Fruit fly (Drosophila melanogaster) whole organism, adult: Measurements from ENCODE around the gene CG7332.
A peak's percentile ranks its signal among the peaks of the same experiment; 100 is the strongest.

ENCODE experiments used
- CG11617 ChIP-seq: fragments of 200-800 bp; sonication (Bioruptor generic); optimal IDR thresholded peaks from 2 replicates; lab custom pipeline; 2017; ENCODE audit warnings: mild to moderate bottlenecking, missing biosample characterization, missing genetic modification reagents, missing genetic modification characterization
- CG12768 ChIP-seq: fragments of 200-800 bp; sonication (Bioruptor generic); optimal IDR thresholded peaks from 2 replicates; lab custom pipeline; 2017; ENCODE audit warnings: missing biosample characterization, missing genetic modification characterization, mild to moderate bottlenecking, moderate library complexity, missing genetic modification reagents
- CG14711 ChIP-seq: fragments of 200-800 bp; sonication (Bioruptor generic); optimal IDR thresholded peaks from 2 replicates; lab custom pipeline; 2018; ENCODE audit warnings: missing biosample characterization, mild to moderate bottlenecking, missing genetic modification characterization, moderate library complexity
- CG1620 ChIP-seq: fragments of 200-800 bp; sonication (Bioruptor generic); optimal IDR thresholded peaks from 2 replicates; lab custom pipeline; 2016; ENCODE audit warnings: missing biosample characterization, missing genetic modification characterization
- CG33017 ChIP-seq: fragments of 200-800 bp; sonication (Bioruptor generic); optimal IDR thresholded peaks from 2 replicates; lab custom pipeline; 2018; ENCODE audit warnings: missing biosample characterization, mild to moderate bottlenecking, missing genetic modification characterization, moderate library complexity
- CG5204 ChIP-seq: fragments of 200-800 bp; sonication (Bioruptor generic); optimal IDR thresholded peaks from 2 replicates; lab custom pipeline; 2016; ENCODE audit warnings: missing biosample characterization, missing genetic modification characterization
- CG7045 ChIP-seq: fragments of 200-800 bp; sonication (Bioruptor generic); optimal IDR thresholded peaks from 2 replicates; lab custom pipeline; 2017; ENCODE audit warnings: missing biosample characterization, mild to moderate bottlenecking, missing genetic modification characterization
- CG7101 ChIP-seq: fragments of 200-800 bp; sonication (Bioruptor generic); optimal IDR thresholded peaks from 2 replicates; lab custom pipeline; 2018; ENCODE audit warnings: missing biosample characterization, mild to moderate bottlenecking, missing genetic modification characterization, moderate library complexity
- Clk ChIP-seq: fragments of 200-800 bp; sonication (Bioruptor generic); optimal IDR thresholded peaks from 2 replicates; lab custom pipeline; 2017; ENCODE audit warnings: missing biosample characterization, missing genetic modification characterization
- Crg-1 ChIP-seq: fragments of 200-800 bp; sonication (Bioruptor generic); optimal IDR thresholded peaks from 2 replicates; lab custom pipeline; 2016; ENCODE audit warnings: missing biosample characterization, missing genetic modification characterization
- Hr96 ChIP-seq: fragments of 200-800 bp; sonication (Bioruptor generic); optimal IDR thresholded peaks from 2 replicates; lab custom pipeline; 2016; ENCODE audit warnings: missing biosample characterization, missing genetic modification characterization
- Mnt ChIP-seq: fragments of 200-800 bp; sonication (Bioruptor generic); optimal IDR thresholded peaks from 2 replicates; lab custom pipeline; 2016; ENCODE audit warnings: missing biosample characterization, mild to moderate bottlenecking, missing genetic modification characterization
- bab1 ChIP-seq: fragments of 200-800 bp; sonication (Bioruptor generic); optimal IDR thresholded peaks from 3 replicates; lab custom pipeline; 2019; ENCODE audit warnings: missing biosample characterization, mild to moderate bottlenecking, missing genetic modification characterization, moderate library complexity
- cic ChIP-seq: fragments of 200-800 bp; sonication (Bioruptor generic); optimal IDR thresholded peaks from 2 replicates; lab custom pipeline; 2017; ENCODE audit warnings: missing biosample characterization, mild to moderate bottlenecking, missing genetic modification characterization, moderate library complexity
- cnc ChIP-seq, 2 experiments: fragments of >200 bp; optimal IDR thresholded peaks; 2 replicates each; lab custom pipeline; 2017
- kay ChIP-seq: fragments of 200-800 bp; sonication (Bioruptor generic); peaks from one replicate; lab custom pipeline; 2016; ENCODE audit warnings: missing biosample characterization, missing genetic modification characterization, borderline replicate concordance
- ovo ChIP-seq: fragments of 200-800 bp; sonication (Bioruptor generic); optimal IDR thresholded peaks from 2 replicates; lab custom pipeline; 2016; ENCODE audit warnings: missing biosample characterization, missing genetic modification characterization
- pad ChIP-seq: fragments of 200-800 bp; sonication (Bioruptor generic); optimal IDR thresholded peaks from 3 replicates; lab custom pipeline; 2017; ENCODE audit warnings: missing biosample characterization, missing genetic modification characterization, mild to moderate bottlenecking, moderate library complexity, missing genetic modification reagents
- tj ChIP-seq: fragments of 200-800 bp; sonication (Bioruptor generic); optimal IDR thresholded peaks from 3 replicates; lab custom pipeline; 2017; ENCODE audit warnings: missing biosample characterization, mild to moderate bottlenecking, missing genetic modification characterization, moderate library complexity
- toe ChIP-seq: fragments of 200-800 bp; sonication (Bioruptor generic); optimal IDR thresholded peaks from 2 replicates; lab custom pipeline; 2016; ENCODE audit warnings: missing biosample characterization, missing genetic modification characterization

Gene CG7332

DNA sequence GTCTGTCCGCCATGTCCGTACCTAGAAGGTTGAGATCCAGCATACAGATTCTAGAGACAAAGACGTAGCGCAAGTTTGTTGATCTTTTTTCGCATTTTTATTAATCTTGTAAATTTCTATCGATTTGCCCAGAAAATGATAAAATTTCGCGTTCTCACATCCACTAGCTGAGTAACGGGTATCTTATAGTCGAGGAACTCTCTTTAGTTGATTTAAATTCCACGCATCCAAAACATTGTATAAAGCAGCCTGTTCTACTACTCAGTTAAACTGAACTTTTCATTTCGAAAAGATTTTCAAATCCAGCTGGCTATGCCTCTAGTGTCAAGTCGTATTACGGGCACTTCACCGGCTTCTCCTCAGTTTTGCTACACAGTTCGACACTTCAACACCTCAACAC, 9.8 kb downstream of the CG7332 start, which contains the start of gene SdhBL:
SdhBL (plus strand) TSS at position 301 of the 400 bp plus-strand sequence.
- TF ChIP-seq Hr96 (GFP tag; lab: Kevin White, UChicago) = no peak
- TF ChIP-seq CG14711 (tag; lab: Kevin White, UChicago) = no peak
- no peak for TF ChIP-seq CG12768 (GFP tag; lab: Kevin White, UChicago)
- no peak for TF ChIP-seq toe (GFP tag; lab: Kevin White, UChicago)
- no peak for TF ChIP-seq CG5204 (GFP tag; lab: Kevin White, UChicago)
- TF ChIP-seq Mnt (GFP tag; lab: Kevin White, UChicago) = no peak
- TF ChIP-seq kay = no peak
- TF ChIP-seq tj = no peak
- TF ChIP-seq Clk = no peak
- no peak for TF ChIP-seq CG7045 (GFP tag; lab: Kevin White, UChicago)
- TF ChIP-seq CG33017 = no peak
- TF ChIP-seq cic (GFP tag; lab: Kevin White, UChicago) = no peak
- no peak for TF ChIP-seq CG1620 (GFP tag; lab: Kevin White, UChicago)

DNA sequence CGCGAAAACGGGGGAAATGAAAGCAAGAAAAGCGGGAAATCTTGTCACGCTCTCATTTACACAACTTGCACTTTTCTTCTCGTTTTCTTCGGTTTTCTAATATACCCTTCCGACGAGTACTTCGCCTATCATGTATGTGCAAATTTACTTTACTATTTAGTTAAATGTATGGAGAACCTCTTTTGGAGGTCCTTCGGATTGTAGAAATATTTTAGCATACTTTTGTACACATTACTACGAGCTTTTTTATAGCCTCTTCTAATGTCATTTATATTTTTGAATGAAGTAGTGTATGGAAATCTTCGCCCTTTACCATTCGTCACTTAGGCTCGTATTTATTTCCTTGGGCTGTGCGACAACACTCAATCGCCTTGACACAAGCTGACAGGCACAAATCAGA, 13.0 kb downstream of the CG7332 start:
- TF ChIP-seq CG33017 (no peak), bab1 (no peak), CG11617 (GFP tag; lab: Kevin White, UChicago) (no peak), cnc (optimal IDR thresholded peaks at IDR 0.05; lab: Kevin White, UChicago) (no peak), Hr96 (GFP tag; lab: Kevin White, UChicago) (no peak), cic (GFP tag; lab: Kevin White, UChicago) (no peak), CG5204 (GFP tag; lab: Kevin White, UChicago) (no peak), CG7101 (tag; lab: Kevin White, UChicago) (no peak), ovo (GFP tag; lab: Kevin White, UChicago) (no peak), CG1620 (GFP tag; lab: Kevin White, UChicago) (no peak), Clk (no peak), Mnt (GFP tag; lab: Kevin White, UChicago) (no peak), CG12768 (GFP tag; lab: Kevin White, UChicago) (no peak), CG14711 (tag; lab: Kevin White, UChicago) (no peak), kay (no peak), Crg-1 (GFP tag; lab: Kevin White, UChicago) (no peak), CG7045 (GFP tag; lab: Kevin White, UChicago) (no peak)

dm6 chrX:18897906-18898305, 13.6 kb downstream of the CG7332 start:
- TF ChIP-seq pad (GFP tag; lab: Kevin White, UChicago) (no peak), CG7101 (tag; lab: Kevin White, UChicago) (no peak), CG7045 (GFP tag; lab: Kevin White, UChicago) (no peak), CG5204 (GFP tag; lab: Kevin White, UChicago) (no peak), cic (GFP tag; lab: Kevin White, UChicago) (no peak), Crg-1 (GFP tag; lab: Kevin White, UChicago) (no peak), CG11617 (GFP tag; lab: Kevin White, UChicago) (no peak), cnc (optimal IDR thresholded peaks at IDR 0.05; lab: Kevin White, UChicago) (no peak), Mnt (GFP tag; lab: Kevin White, UChicago) (no peak), tj (no peak), bab1 (no peak), Clk (no peak), CG33017 (no peak), ovo (GFP tag; lab: Kevin White, UChicago) (no peak)

- no peak for TF ChIP-seq bab1
- peak; percentile 71 for TF ChIP-seq CG11617 (GFP tag; lab: Kevin White, UChicago)
- peak; percentile 76 for TF ChIP-seq Mnt (GFP tag; lab: Kevin White, UChicago)
- peak; percentile 10 for TF ChIP-seq cic (GFP tag; lab: Kevin White, UChicago)
- peak; percentile 32 for TF ChIP-seq pad (GFP tag; lab: Kevin White, UChicago)
- peak; percentile 34 for TF ChIP-seq tj
- TF ChIP-seq Clk = no peak
- TF ChIP-seq CG14711 (tag; lab: Kevin White, UChicago) = no peak
- peak; percentile 39 for TF ChIP-seq CG12768 (GFP tag; lab: Kevin White, UChicago)
- TF ChIP-seq CG5204 (GFP tag; lab: Kevin White, UChicago) = peak; percentile 55
- peak; percentile 45 for TF ChIP-seq CG7101 (tag; lab: Kevin White, UChicago)
- TF ChIP-seq Hr96 (GFP tag; lab: Kevin White, UChicago) = peak; percentile 32
- no peak for TF ChIP-seq CG33017
- peak; percentile 4 for TF ChIP-seq Crg-1 (GFP tag; lab: Kevin White, UChicago)
- TF ChIP-seq CG7045 (GFP tag; lab: Kevin White, UChicago) = peak; percentile 34
- TF ChIP-seq kay = no peak
- TF ChIP-seq ovo (GFP tag; lab: Kevin White, UChicago) = no peak
- TF ChIP-seq cnc (optimal IDR thresholded peaks at IDR 0.05; lab: Kevin White, UChicago) = no peak
- TF ChIP-seq toe (GFP tag; lab: Kevin White, UChicago) = peak; percentile 65
- no peak for TF ChIP-seq CG1620 (GFP tag; lab: Kevin White, UChicago)
These were observed 15.6 kb downstream of the CG7332 start, which contains the start of gene CG7378 for dm6 chrX:18899835-18900460. CG7378 (plus strand) TSS chrX:18900410.

- no peak for TF ChIP-seq CG14711 (tag; lab: Kevin White, UChicago)
- TF ChIP-seq toe (GFP tag; lab: Kevin White, UChicago) = no peak
- no peak for TF ChIP-seq bab1
- no peak for TF ChIP-seq cic (GFP tag; lab: Kevin White, UChicago)
- TF ChIP-seq CG5204 (GFP tag; lab: Kevin White, UChicago) = no peak
- no peak for TF ChIP-seq CG1620 (GFP tag; lab: Kevin White, UChicago)
- no peak for TF ChIP-seq CG11617 (GFP tag; lab: Kevin White, UChicago)
- no peak for TF ChIP-seq Hr96 (GFP tag; lab: Kevin White, UChicago)
- no peak for TF ChIP-seq Crg-1 (GFP tag; lab: Kevin White, UChicago)
- no peak for TF ChIP-seq tj
- TF ChIP-seq ovo (GFP tag; lab: Kevin White, UChicago) = no peak
- TF ChIP-seq cnc (optimal IDR thresholded peaks at IDR 0.05; lab: Kevin White, UChicago) = no peak
These were observed 16.6 kb downstream of the CG7332 start for dm6 chrX:18900958-18901357.
